Fruit fly (Drosophila melanogaster) whole organism, embryonic: ENCODE results near the gene Jon99Fii.

Source experiments
- B-H1 ChIP-seq: fragments of 200-800 bp; sonication (Bioruptor generic); IDR thresholded peaks from 3 replicates; pipeline ENCODE4 v1.3.6; 2022; ENCODE audit warnings: missing biosample characterization, missing genetic modification characterization
- CG10959 ChIP-seq: fragments of 200-800 bp; sonication (Bioruptor generic); IDR thresholded peaks from 2 replicates; pipeline ENCODE4 v1.3.6; 2022; ENCODE audit warnings: missing biosample characterization, missing genetic modification characterization
- CG11695 ChIP-seq: fragments of 200-800 bp; sonication (Bioruptor generic); IDR thresholded peaks from 3 replicates; pipeline ENCODE4 v1.3.6; 2022; ENCODE audit warnings: missing biosample characterization, missing genetic modification characterization
- CG14667 ChIP-seq: fragments of 200-800 bp; sonication (Bioruptor generic); IDR thresholded peaks from 2 replicates; pipeline ENCODE4 v1.3.6; 2022; ENCODE audit warnings: missing biosample characterization, missing genetic modification characterization
- CG15073 ChIP-seq: fragments of 200-800 bp; sonication (Bioruptor generic); optimal IDR thresholded peaks from 2 replicates; lab custom pipeline; 2016; ENCODE audit warnings: missing biosample characterization, missing genetic modification characterization
- CG1602 ChIP-seq: fragments of 200-800 bp; sonication (Bioruptor generic); optimal IDR thresholded peaks from 3 replicates; lab custom pipeline; 2016; ENCODE audit warnings: missing biosample characterization, missing genetic modification characterization
- CG17328 ChIP-seq: fragments of 200-800 bp; sonication (Bioruptor generic); IDR thresholded peaks from 2 replicates; pipeline ENCODE4 v1.3.6; 2022; ENCODE audit warnings: missing biosample characterization, missing genetic modification characterization
- CG17385 ChIP-seq: fragments of 200-800 bp; sonication (Bioruptor generic); optimal IDR thresholded peaks from 3 replicates; lab custom pipeline; 2018; ENCODE audit warnings: missing biosample characterization, mild to moderate bottlenecking, missing genetic modification characterization
- CG18619 ChIP-seq: fragments of 200-800 bp; sonication (Bioruptor generic); optimal IDR thresholded peaks from 3 replicates; lab custom pipeline; 2017; ENCODE audit warnings: missing biosample characterization, mild to moderate bottlenecking, missing genetic modification characterization
- CG18764 ChIP-seq: fragments of 200-800 bp; sonication (Bioruptor generic); optimal IDR thresholded peaks from 3 replicates; lab custom pipeline; 2016; ENCODE audit warnings: missing biosample characterization, missing genetic modification characterization
- CG2202 ChIP-seq: fragments of 200-800 bp; sonication (Bioruptor generic); optimal IDR thresholded peaks from 2 replicates; lab custom pipeline; 2018; ENCODE audit warnings: missing biosample characterization, mild to moderate bottlenecking, missing genetic modification characterization
- CG33557 ChIP-seq: fragments of 200-800 bp; sonication (Bioruptor generic); optimal IDR thresholded peaks from 2 replicates; lab custom pipeline; 2019; ENCODE audit warnings: missing biosample characterization, mild to moderate bottlenecking, missing genetic modification characterization, moderate library complexity
- CG3995 ChIP-seq: fragments of 200-800 bp; sonication (Bioruptor generic); optimal IDR thresholded peaks from 3 replicates; lab custom pipeline; 2016; ENCODE audit warnings: missing biosample characterization, missing genetic modification characterization
- CG42726 ChIP-seq: fragments of 200-800 bp; sonication (Bioruptor generic); IDR thresholded peaks from 2 replicates; pipeline ENCODE4 v1.3.6; 2022; ENCODE audit warnings: missing biosample characterization, missing genetic modification characterization; ENCODE audit not compliant: partially characterized antibody
- CG4424 ChIP-seq: fragments of 200-800 bp; sonication (Bioruptor generic); optimal IDR thresholded peaks from 3 replicates; lab custom pipeline; 2016; ENCODE audit warnings: missing biosample characterization, missing genetic modification characterization
- CG5180 ChIP-seq: fragments of 200-800 bp; sonication (Bioruptor generic); optimal IDR thresholded peaks from 3 replicates; lab custom pipeline; 2017; ENCODE audit warnings: missing biosample characterization, missing genetic modification characterization, mild to moderate bottlenecking, moderate library complexity, missing genetic modification reagents
- CG6254 ChIP-seq: fragments of 200-800 bp; sonication (Bioruptor generic); optimal IDR thresholded peaks from 3 replicates; lab custom pipeline; 2017; ENCODE audit warnings: mild to moderate bottlenecking, missing biosample characterization, missing genetic modification reagents, missing genetic modification characterization
- CG6683 ChIP-seq: fragments of 200-800 bp; sonication (Bioruptor generic); optimal IDR thresholded peaks from 2 replicates; lab custom pipeline; 2017; ENCODE audit warnings: missing biosample characterization, mild to moderate bottlenecking, missing genetic modification characterization, missing genetic modification reagents
- CG7839 ChIP-seq: fragments of 200-800 bp; sonication (Bioruptor generic); optimal IDR thresholded peaks from 3 replicates; lab custom pipeline; 2018; ENCODE audit warnings: missing biosample characterization, mild to moderate bottlenecking, missing genetic modification characterization, moderate library complexity
- CG7987 ChIP-seq: fragments of 200-800 bp; sonication (Bioruptor generic); optimal IDR thresholded peaks from 2 replicates; lab custom pipeline; 2018; ENCODE audit warnings: missing biosample characterization, mild to moderate bottlenecking, missing genetic modification characterization, moderate library complexity
- CG8924 ChIP-seq: fragments of 200-800 bp; optimal IDR thresholded peaks from 3 replicates; lab custom pipeline; 2019; ENCODE audit warnings: missing biosample characterization, mild to moderate bottlenecking, missing genetic modification characterization, moderate library complexity
- CG9797 ChIP-seq: fragments of 200-800 bp; sonication (Bioruptor generic); optimal IDR thresholded peaks from 3 replicates; lab custom pipeline; 2018; ENCODE audit warnings: missing biosample characterization, mild to moderate bottlenecking, missing genetic modification characterization
- CoRest ChIP-seq: fragments of 200-800 bp; sonication (Bioruptor generic); optimal IDR thresholded peaks from 3 replicates; lab custom pipeline; 2018; ENCODE audit warnings: missing biosample characterization, mild to moderate bottlenecking, missing genetic modification characterization, moderate library complexity
- Dip3 ChIP-seq: fragments of 200-800 bp; sonication (Bioruptor generic); optimal IDR thresholded peaks from 3 replicates; lab custom pipeline; 2016; ENCODE audit warnings: missing biosample characterization, missing genetic modification characterization
- Dll ChIP-seq: fragments of 200-800 bp; sonication (Bioruptor generic); IDR thresholded peaks from 4 replicates; pipeline ENCODE4 v1.3.6; 2022; ENCODE audit warnings: missing biosample characterization, missing genetic modification characterization; ENCODE audit not compliant: partially characterized antibody
- Fer1 ChIP-seq: fragments of 200-800 bp; sonication (Bioruptor generic); optimal IDR thresholded peaks from 2 replicates; lab custom pipeline; 2017; ENCODE audit warnings: missing biosample characterization, mild to moderate bottlenecking, missing genetic modification characterization
- Meics ChIP-seq: fragments of 200-800 bp; sonication (Bioruptor generic); optimal IDR thresholded peaks from 2 replicates; lab custom pipeline; 2017; ENCODE audit warnings: missing biosample characterization, mild to moderate bottlenecking, missing genetic modification characterization
- NC2α ChIP-seq: fragments of 200-800 bp; sonication (Bioruptor generic); optimal IDR thresholded peaks from 2 replicates; lab custom pipeline; 2016; ENCODE audit warnings: missing biosample characterization, missing genetic modification characterization
- Pdp1 ChIP-seq, 2 experiments: fragments of 200-800 bp; sonication (Bioruptor generic); optimal IDR thresholded peaks; 3 replicates each; lab custom pipeline; 2016; ENCODE audit warnings: missing biosample characterization in 2 of 2, missing genetic modification characterization in 2 of 2, mild to moderate bottlenecking in 1 of 2, moderate library complexity in 1 of 2
- Spps ChIP-seq: fragments of 200-800 bp; sonication (Bioruptor generic); optimal IDR thresholded peaks from 2 replicates; lab custom pipeline; 2018; ENCODE audit warnings: missing biosample characterization, mild to moderate bottlenecking, missing genetic modification characterization
- danr ChIP-seq: fragments of 200-800 bp; sonication (Bioruptor generic); IDR thresholded peaks from 2 replicates; pipeline ENCODE4 v1.3.6; 2022; ENCODE audit warnings: missing biosample characterization, missing genetic modification characterization
- esg ChIP-seq: fragments of 200-800 bp; sonication (Bioruptor generic); conservative IDR thresholded peaks from 2 replicates; pipeline ENCODE4 v1.3.6; 2022; ENCODE audit warnings: missing biosample characterization, missing genetic modification characterization
- eyg ChIP-seq: fragments of 200-800 bp; sonication (Bioruptor generic); optimal IDR thresholded peaks from 3 replicates; lab custom pipeline; 2016; ENCODE audit warnings: missing biosample characterization, missing genetic modification characterization
- fd102C ChIP-seq: fragments of 200-800 bp; sonication (Bioruptor generic); optimal IDR thresholded peaks from 2 replicates; lab custom pipeline; 2018; ENCODE audit warnings: missing biosample characterization, mild to moderate bottlenecking, missing genetic modification characterization, moderate library complexity
- gcm ChIP-seq: fragments of 200-800 bp; sonication (Bioruptor generic); optimal IDR thresholded peaks from 2 replicates; lab custom pipeline; 2019; ENCODE audit warnings: missing biosample characterization, mild to moderate bottlenecking, missing genetic modification characterization, moderate library complexity
- ken ChIP-seq: fragments of 200-800 bp; sonication (Bioruptor generic); IDR thresholded peaks from 3 replicates; pipeline ENCODE4 v1.3.6; 2022; ENCODE audit warnings: missing biosample characterization, missing genetic modification characterization
- prd ChIP-seq, 3 experiments: fragments of >200 bp in 2 of 3; fragments of 200-800 bp in 1 of 3; sonication (Bioruptor generic) in 1 of 3; optimal IDR thresholded peaks in 2 of 3; IDR thresholded peaks in 1 of 3; 2 replicates in 2 of 3; 3 replicates in 1 of 3; pipeline versions ENCODE4 v1.3.6 to Lab custom; 2017 to 2022; ENCODE audit warnings: missing biosample characterization in 1 of 3, missing genetic modification characterization in 1 of 3
- pros ChIP-seq: fragments of 200-800 bp; sonication (Bioruptor generic); optimal IDR thresholded peaks from 3 replicates; lab custom pipeline; 2019; ENCODE audit warnings: missing biosample characterization, mild to moderate bottlenecking, missing genetic modification characterization, moderate library complexity
- pzg ChIP-seq: fragments of 200-800 bp; sonication (Bioruptor generic); optimal IDR thresholded peaks from 3 replicates; lab custom pipeline; 2018; ENCODE audit warnings: missing biosample characterization, mild to moderate bottlenecking, missing genetic modification characterization, moderate library complexity
- ro ChIP-seq: fragments of 200-800 bp; sonication (Bioruptor generic); IDR thresholded peaks from 2 replicates; pipeline ENCODE4 v1.3.6; 2022; ENCODE audit warnings: missing biosample characterization, missing genetic modification characterization
- salm ChIP-seq: fragments of 200-800 bp; sonication (Bioruptor generic); optimal IDR thresholded peaks from 2 replicates; lab custom pipeline; 2018; ENCODE audit warnings: missing biosample characterization, mild to moderate bottlenecking, missing genetic modification characterization
- sd ChIP-seq: fragments of 200-800 bp; sonication (Bioruptor generic); optimal IDR thresholded peaks from 3 replicates; lab custom pipeline; 2018; ENCODE audit warnings: missing biosample characterization, mild to moderate bottlenecking, missing genetic modification characterization, moderate library complexity
- seq ChIP-seq: fragments of 200-800 bp; sonication (Bioruptor generic); IDR thresholded peaks from 2 replicates; pipeline ENCODE4 v1.3.6; 2022; ENCODE audit warnings: missing biosample characterization, missing genetic modification characterization
- shn ChIP-seq: fragments of 200-800 bp; sonication (Bioruptor generic); optimal IDR thresholded peaks from 3 replicates; lab custom pipeline; 2016; ENCODE audit warnings: missing biosample characterization, missing genetic modification characterization
- slp2 ChIP-seq: fragments of 200-800 bp; sonication (Bioruptor generic); optimal IDR thresholded peaks from 2 replicates; lab custom pipeline; 2016; ENCODE audit warnings: missing biosample characterization, missing genetic modification characterization
- sqz ChIP-seq: fragments of 200-800 bp; sonication (Bioruptor generic); optimal IDR thresholded peaks from 3 replicates; lab custom pipeline; 2018; ENCODE audit warnings: missing biosample characterization, mild to moderate bottlenecking, missing genetic modification characterization
- tin ChIP-seq: fragments of 200-800 bp; sonication (Bioruptor generic); optimal IDR thresholded peaks from 3 replicates; lab custom pipeline; 2016; ENCODE audit warnings: missing biosample characterization, missing genetic modification characterization
- trem ChIP-seq: fragments of 200-800 bp; optimal IDR thresholded peaks from 3 replicates; lab custom pipeline; 2019; ENCODE audit warnings: missing biosample characterization, mild to moderate bottlenecking, missing genetic modification characterization, moderate library complexity
- yki ChIP-seq: fragments of >200 bp; optimal IDR thresholded peaks from 3 replicates; lab custom pipeline; 2018
- zfh1 ChIP-seq: fragments of 200-800 bp; sonication (Bioruptor generic); IDR thresholded peaks from 3 replicates; pipeline ENCODE4 v1.3.6; 2022; ENCODE audit warnings: missing biosample characterization, missing genetic modification characterization

Gene Jon99Fii

dm6 chr3R:30465775-30466494, 21.8 kb downstream of the Jon99Fii start, which contains the start of gene PH4alphaEFB (continued):
- TF ChIP-seq slp2 (GFP tag; lab: Kevin White, UChicago) (no peak), CG7839 (tag; lab: Kevin White, UChicago) (peak; percentile 12), CG7987 (GFP tag; lab: Kevin White, UChicago) (peak; percentile 8), trem (tag; lab: Kevin White, UChicago) (no peak), CG14667 (GFP tag; lab: Robert Waterston, UW) (no peak), zfh1 (no peak), CG11695 (GFP tag; lab: Robert Waterston, UW) (0 out of 3 replicates have a peak, but pooled peaks have one; percentile 21), esg (GFP tag; lab: Robert Waterston, UW) (no peak), CG4424 (no peak), pros (peak; percentile 65), Pdp1 (GFP tag; optimal IDR thresholded peaks at IDR 0.05; lab: Kevin White, UChicago) (no peak), Dip3 (GFP tag; lab: Kevin White, UChicago) (no peak), CG18619 (GFP tag; lab: Kevin White, UChicago) (no peak), CG9797 (GFP tag; lab: Kevin White, UChicago) (no peak), Dll (GFP tag; lab: Robert Waterston, UW) (peak; percentile 22; the same call in 1 of the 4 replicates), fd102C (GFP tag; lab: Kevin White, UChicago) (no peak), ro (GFP tag; lab: Robert Waterston, UW) (no peak), CoRest (tag; lab: Kevin White, UChicago) (no peak), CG2202 (tag; lab: Kevin White, UChicago) (no peak), yki (lab: Kevin White, UChicago) (peak; percentile 17), Spps (no peak), CG6683 (GFP tag; lab: Kevin White, UChicago) (no peak), shn (GFP tag; lab: Kevin White, UChicago) (no peak), CG42726 (no peak), CG1602 (GFP tag; lab: Kevin White, UChicago) (no peak), CG5180 (GFP tag; lab: Kevin White, UChicago) (no peak), sqz (GFP tag; lab: Kevin White, UChicago) (no peak), sd (tag; lab: Kevin White, UChicago) (peak; percentile 57), NC2α (no peak), CG17328 (no peak), tin (GFP tag; lab: Kevin White, UChicago) (no peak), pzg (GFP tag; lab: Kevin White, UChicago) (peak; percentile 9), CG6254 (no peak), CG8924 (tag; lab: Kevin White, UChicago) (no peak), gcm (GFP tag; lab: Kevin White, UChicago) (peak; percentile 64), Fer1 (GFP tag; lab: Kevin White, UChicago) (peak; percentile 45), prd (optimal IDR thresholded peaks at IDR 0.05; lab: Kevin White, UChicago) (no peak), prd (GFP tag; IDR thresholded peaks at IDR 0.05; lab: Robert Waterston, UW) (no peak), CG18764 (GFP tag; lab: Kevin White, UChicago) (no peak), CG15073 (GFP tag; lab: Kevin White, UChicago) (no peak), seq (GFP tag; lab: Robert Waterston, UW) (no peak), Meics (no peak), B-H1 (GFP tag; lab: Robert Waterston, UW) (no peak), CG10959 (no peak), CG3995 (GFP tag; lab: Kevin White, UChicago) (no peak), eyg (GFP tag; lab: Kevin White, UChicago) (no peak), CG17385 (no peak), danr (GFP tag; lab: Robert Waterston, UW) (no peak), CG33557 (GFP tag; lab: Kevin White, UChicago) (peak; percentile 7), salm (tag; lab: Kevin White, UChicago) (no peak), ken (GFP tag; lab: Robert Waterston, UW) (no peak)
